Fruit fly (Drosophila melanogaster) whole organism, embryonic: Measurements from ENCODE around the gene CG31178.

Experiments used
- CG10147 ChIP-seq: fragments of 200-800 bp; sonication (Bioruptor generic); optimal IDR thresholded peaks from 2 replicates; lab custom pipeline; 2019; ENCODE audit warnings: missing biosample characterization, mild to moderate bottlenecking, missing genetic modification characterization, moderate library complexity
- CG10209 ChIP-seq: fragments of 200-800 bp; sonication (Bioruptor generic); optimal IDR thresholded peaks from 3 replicates; lab custom pipeline; 2017; ENCODE audit warnings: missing biosample characterization, mild to moderate bottlenecking, missing genetic modification characterization, missing genetic modification reagents
- CG11085 ChIP-seq: fragments of 200-800 bp; sonication (Bioruptor generic); IDR thresholded peaks from 2 replicates; pipeline ENCODE4 v1.3.6; 2022; ENCODE audit warnings: missing biosample characterization, missing genetic modification characterization
- CG12744 ChIP-seq: fragments of 200-800 bp; sonication (Bioruptor generic); optimal IDR thresholded peaks from 2 replicates; lab custom pipeline; 2016; ENCODE audit warnings: missing biosample characterization, missing genetic modification characterization
- CG13424 ChIP-seq: fragments of 200-800 bp; sonication (Bioruptor generic); optimal IDR thresholded peaks from 2 replicates; lab custom pipeline; 2019; ENCODE audit warnings: missing biosample characterization, mild to moderate bottlenecking, missing genetic modification characterization, moderate library complexity
- CG1603 ChIP-seq: fragments of 200-800 bp; sonication (Bioruptor generic); optimal IDR thresholded peaks from 2 replicates; lab custom pipeline; 2019; ENCODE audit warnings: missing biosample characterization, mild to moderate bottlenecking, missing genetic modification characterization, moderate library complexity
- CG17361 ChIP-seq: fragments of 200-800 bp; sonication (Bioruptor generic); IDR thresholded peaks from 3 replicates; pipeline ENCODE4 v1.3.6; 2022; ENCODE audit warnings: missing biosample characterization, missing genetic modification characterization
- CG2120 ChIP-seq: fragments of 200-800 bp; sonication (Bioruptor generic); optimal IDR thresholded peaks from 3 replicates; lab custom pipeline; 2016; ENCODE audit warnings: missing biosample characterization, missing genetic modification characterization
- CG2129 ChIP-seq: fragments of 200-800 bp; sonication (Bioruptor generic); IDR thresholded peaks from 2 replicates; pipeline ENCODE4 v1.3.6; 2022; ENCODE audit warnings: missing biosample characterization, missing genetic modification characterization; ENCODE audit not compliant: partially characterized antibody
- CG31388 ChIP-seq: fragments of 200-800 bp; sonication (Bioruptor generic); optimal IDR thresholded peaks from 2 replicates; lab custom pipeline; 2016; ENCODE audit warnings: missing biosample characterization, missing genetic modification characterization
- CG31441 ChIP-seq: fragments of 200-800 bp; sonication (Bioruptor generic); IDR thresholded peaks from 2 replicates; pipeline ENCODE4 v1.3.6; 2022; ENCODE audit warnings: missing biosample characterization, missing genetic modification characterization
- CG3407 ChIP-seq: fragments of 200-800 bp; sonication (Bioruptor generic); optimal IDR thresholded peaks from 2 replicates; lab custom pipeline; 2018; ENCODE audit warnings: missing biosample characterization, mild to moderate bottlenecking, missing genetic modification characterization
- CG34376 ChIP-seq: fragments of 200-800 bp; sonication (Bioruptor generic); optimal IDR thresholded peaks from 2 replicates; lab custom pipeline; 2018; ENCODE audit warnings: missing biosample characterization, mild to moderate bottlenecking, missing genetic modification characterization
- CG5180 ChIP-seq: fragments of 200-800 bp; sonication (Bioruptor generic); optimal IDR thresholded peaks from 3 replicates; lab custom pipeline; 2017; ENCODE audit warnings: missing biosample characterization, missing genetic modification characterization, mild to moderate bottlenecking, moderate library complexity, missing genetic modification reagents
- CG6654 ChIP-seq: fragments of 200-800 bp; sonication (Bioruptor generic); optimal IDR thresholded peaks from 2 replicates; lab custom pipeline; 2017; ENCODE audit warnings: missing biosample characterization, mild to moderate bottlenecking, missing genetic modification characterization
- CG6689 ChIP-seq: fragments of 200-800 bp; sonication (Bioruptor generic); IDR thresholded peaks from 2 replicates; pipeline ENCODE4 v1.3.6; 2022; ENCODE audit warnings: missing biosample characterization, missing genetic modification characterization
- CG9817 ChIP-seq: fragments of 200-800 bp; sonication (Bioruptor generic); optimal IDR thresholded peaks from 2 replicates; lab custom pipeline; 2018; ENCODE audit warnings: missing biosample characterization, mild to moderate bottlenecking, missing genetic modification characterization, moderate library complexity
- D19A ChIP-seq: fragments of 200-800 bp; optimal IDR thresholded peaks from 3 replicates; lab custom pipeline; 2019; ENCODE audit warnings: missing biosample characterization, mild to moderate bottlenecking, missing genetic modification characterization, moderate library complexity
- E2f2 ChIP-seq: fragments of 200-800 bp; sonication (Bioruptor generic); IDR thresholded peaks from 2 replicates; pipeline ENCODE4 v1.3.6; 2022; ENCODE audit warnings: missing biosample characterization, missing genetic modification characterization
- Ets97D ChIP-seq: fragments of 200-800 bp; sonication (Bioruptor generic); optimal IDR thresholded peaks from 3 replicates; lab custom pipeline; 2016; ENCODE audit warnings: missing biosample characterization, missing genetic modification characterization
- HmgZ ChIP-seq: fragments of 200-800 bp; sonication (Bioruptor generic); optimal IDR thresholded peaks from 2 replicates; lab custom pipeline; 2018; ENCODE audit warnings: missing biosample characterization, mild to moderate bottlenecking, missing genetic modification characterization
- Mrtf ChIP-seq: fragments of 200-800 bp; sonication (Bioruptor generic); IDR thresholded peaks from 3 replicates; pipeline ENCODE4 v1.3.6; 2022; ENCODE audit warnings: missing biosample characterization, missing genetic modification characterization
- Stat92E ChIP-seq, 3 experiments: fragments of >200 bp in 2 of 3; fragments of 200-800 bp in 1 of 3; sonication (Bioruptor generic) in 1 of 3; optimal IDR thresholded peaks; 2 replicates each; lab custom pipeline; 2017 to 2019; ENCODE audit warnings: missing biosample characterization in 3 of 3, missing genetic modification characterization in 3 of 3, mild to moderate bottlenecking in 1 of 3, moderate library complexity in 1 of 3
- TFAM ChIP-seq: fragments of 200-800 bp; sonication (Bioruptor generic); optimal IDR thresholded peaks from 2 replicates; lab custom pipeline; 2017; ENCODE audit warnings: missing biosample characterization, missing genetic modification characterization, inconsistent platforms
- ab ChIP-seq: fragments of 200-800 bp; sonication (Bioruptor generic); optimal IDR thresholded peaks from 2 replicates; lab custom pipeline; 2016; ENCODE audit warnings: missing biosample characterization, missing genetic modification characterization
- al ChIP-seq: fragments of 200-800 bp; sonication (Bioruptor generic); IDR thresholded peaks from 2 replicates; pipeline ENCODE4 v1.3.6; 2022; ENCODE audit warnings: missing biosample characterization, missing genetic modification characterization
- ase ChIP-seq: fragments of 200-800 bp; sonication (Bioruptor generic); IDR thresholded peaks from 3 replicates; pipeline ENCODE4 v1.3.6; 2022; ENCODE audit warnings: missing biosample characterization, missing genetic modification characterization
- br ChIP-seq: fragments of >200 bp; optimal IDR thresholded peaks from 2 replicates; lab custom pipeline; 2017
- bsh ChIP-seq, 2 experiments: fragments of 200-800 bp; sonication (Bioruptor generic); optimal IDR thresholded peaks; 2 replicates each; lab custom pipeline; 2017 to 2018; ENCODE audit warnings: mild to moderate bottlenecking in 2 of 2, missing biosample characterization in 2 of 2, missing genetic modification characterization in 2 of 2, moderate library complexity in 1 of 2
- caup ChIP-seq: fragments of 200-800 bp; sonication (Bioruptor generic); optimal IDR thresholded peaks from 3 replicates; lab custom pipeline; 2017; ENCODE audit warnings: missing biosample characterization, mild to moderate bottlenecking, missing genetic modification characterization, moderate library complexity; ENCODE audit not compliant: severe bottlenecking
- chif ChIP-seq, 2 experiments: fragments of 200-800 bp; sonication (Bioruptor generic); optimal IDR thresholded peaks; 3 replicates each; lab custom pipeline; 2016; ENCODE audit warnings: missing biosample characterization in 2 of 2, missing genetic modification characterization in 2 of 2
- chn ChIP-seq: fragments of 200-800 bp; sonication (Bioruptor generic); optimal IDR thresholded peaks from 2 replicates; lab custom pipeline; 2016; ENCODE audit warnings: missing biosample characterization, missing genetic modification characterization
- crol ChIP-seq: fragments of 200-800 bp; sonication (Bioruptor generic); IDR thresholded peaks from 2 replicates; pipeline ENCODE4 v1.3.6; 2022; ENCODE audit warnings: missing biosample characterization, missing genetic modification characterization
- disco-r ChIP-seq: fragments of 200-800 bp; sonication (Bioruptor generic); optimal IDR thresholded peaks from 2 replicates; lab custom pipeline; 2016; ENCODE audit warnings: missing biosample characterization, missing genetic modification characterization
- dpn ChIP-seq, 2 experiments: fragments of 200-800 bp; sonication (Bioruptor generic); optimal IDR thresholded peaks; 3 replicates each; lab custom pipeline; 2016; ENCODE audit warnings: missing biosample characterization in 2 of 2, missing genetic modification characterization in 2 of 2
- lilli ChIP-seq: fragments of 200-800 bp; sonication (Bioruptor generic); optimal IDR thresholded peaks from 3 replicates; lab custom pipeline; 2016; ENCODE audit warnings: missing biosample characterization, missing genetic modification characterization
- mam ChIP-seq: fragments of 200-800 bp; sonication (Bioruptor generic); optimal IDR thresholded peaks from 3 replicates; lab custom pipeline; 2016; ENCODE audit warnings: missing biosample characterization, missing genetic modification characterization
- nom ChIP-seq: fragments of 200-800 bp; sonication (Bioruptor generic); optimal IDR thresholded peaks from 2 replicates; lab custom pipeline; 2017; ENCODE audit warnings: missing biosample characterization, missing genetic modification characterization, mild to moderate bottlenecking, moderate library complexity, missing genetic modification reagents
- p53 ChIP-seq: fragments of 200-800 bp; sonication (Bioruptor generic); optimal IDR thresholded peaks from 2 replicates; lab custom pipeline; 2016; ENCODE audit warnings: missing biosample characterization, missing genetic modification characterization
- rib ChIP-seq: fragments of 200-800 bp; sonication (Bioruptor generic); IDR thresholded peaks from 2 replicates; pipeline ENCODE4 v1.3.6; 2022; ENCODE audit warnings: missing biosample characterization, missing genetic modification characterization
- sc ChIP-seq, 3 experiments: fragments of >200 bp in 2 of 3; fragments of 200-800 bp in 1 of 3; sonication (Bioruptor generic) in 1 of 3; optimal IDR thresholded peaks; 2 replicates in 2 of 3; 3 replicates in 1 of 3; lab custom pipeline; 2017; ENCODE audit warnings: mild to moderate bottlenecking in 1 of 3, missing biosample characterization in 1 of 3, missing genetic modification characterization in 1 of 3, missing genetic modification reagents in 1 of 3
- schlank ChIP-seq: fragments of 200-800 bp; sonication (Bioruptor generic); optimal IDR thresholded peaks from 2 replicates; lab custom pipeline; 2018; ENCODE audit warnings: missing biosample characterization, mild to moderate bottlenecking, missing genetic modification characterization
- slp2 ChIP-seq: fragments of 200-800 bp; sonication (Bioruptor generic); optimal IDR thresholded peaks from 2 replicates; lab custom pipeline; 2016; ENCODE audit warnings: missing biosample characterization, missing genetic modification characterization
- ssp ChIP-seq: fragments of 200-800 bp; sonication (Bioruptor generic); IDR thresholded peaks from 2 replicates; pipeline ENCODE4 v1.3.6; 2022; ENCODE audit warnings: missing biosample characterization, missing genetic modification characterization
- stc ChIP-seq: fragments of 200-800 bp; sonication (Bioruptor generic); IDR thresholded peaks from 2 replicates; pipeline ENCODE4 v1.3.6; 2022; ENCODE audit warnings: missing biosample characterization, missing genetic modification characterization
- tap ChIP-seq: fragments of 200-800 bp; optimal IDR thresholded peaks from 3 replicates; lab custom pipeline; 2019; ENCODE audit warnings: missing biosample characterization, mild to moderate bottlenecking, missing genetic modification characterization, moderate library complexity
- toy ChIP-seq: fragments of 200-800 bp; sonication (Bioruptor generic); IDR thresholded peaks from 2 replicates; pipeline ENCODE4 v1.3.6; 2022; ENCODE audit warnings: missing biosample characterization, missing genetic modification characterization
- twi ChIP-seq: fragments of 200-800 bp; optimal IDR thresholded peaks from 2 replicates; lab custom pipeline; 2019; ENCODE audit warnings: missing biosample characterization, mild to moderate bottlenecking, missing genetic modification characterization, moderate library complexity
- vnd ChIP-seq: fragments of 200-800 bp; sonication (Bioruptor generic); IDR thresholded peaks from 3 replicates; pipeline ENCODE4 v1.3.6; 2022; ENCODE audit warnings: missing biosample characterization, missing genetic modification characterization; ENCODE audit not compliant: partially characterized antibody
- z ChIP-seq: fragments of 200-800 bp; sonication (Bioruptor generic); IDR thresholded peaks from 3 replicates; pipeline ENCODE4 v1.3.6; 2022; ENCODE audit warnings: missing biosample characterization, missing genetic modification characterization
- zf30C ChIP-seq: fragments of 200-800 bp; sonication (Bioruptor generic); optimal IDR thresholded peaks from 3 replicates; lab custom pipeline; 2018; ENCODE audit warnings: missing biosample characterization, mild to moderate bottlenecking, missing genetic modification characterization

CG31178 gene

dm6 chr3R:21864992-21865391 is 8.5 kb upstream of the CG31178 start, which contains the start of gene lsn (continued):
- TF ChIP-seq Ets97D (GFP tag; lab: Kevin White, UChicago) (no peak), E2f2 (peak; percentile 84), CG1603 (peak; percentile 68), TFAM (GFP tag; lab: Kevin White, UChicago) (no peak), br (no peak), CG31441 (GFP tag; lab: Robert Waterston, UW) (no peak), nom (GFP tag; lab: Kevin White, UChicago) (no peak), CG12744 (GFP tag; lab: Kevin White, UChicago) (no peak), toy (no peak), CG11085 (no peak), rib (no peak), ssp (no peak), mam (GFP tag; lab: Kevin White, UChicago) (no peak), bsh (GFP tag; optimal IDR thresholded peaks at IDR 0.05; lab: Kevin White, UChicago) (peak in 1 of 2 experiments; percentile 72), CG10147 (GFP tag; lab: Kevin White, UChicago) (peak; percentile 14), ab (GFP tag; lab: Kevin White, UChicago) (no peak), dpn (GFP tag; optimal IDR thresholded peaks at IDR 0.05; lab: Kevin White, UChicago) (no peak), slp2 (GFP tag; lab: Kevin White, UChicago) (no peak), CG6654 (GFP tag; lab: Kevin White, UChicago) (no peak), p53 (no peak), CG31388 (GFP tag; lab: Kevin White, UChicago) (no peak), sc (optimal IDR thresholded peaks at IDR 0.05; lab: Kevin White, UChicago) (no peak), sc (GFP tag; optimal IDR thresholded peaks at IDR 0.05; lab: Kevin White, UChicago) (no peak), chn (GFP tag; lab: Kevin White, UChicago) (no peak), CG5180 (GFP tag; lab: Kevin White, UChicago) (no peak), zf30C (no peak), D19A (tag; lab: Kevin White, UChicago) (no peak), chif (GFP tag; optimal IDR thresholded peaks at IDR 0.05; lab: Kevin White, UChicago) (peak in 1 of 2 experiments; percentile 1), lilli (GFP tag; lab: Kevin White, UChicago) (no peak), tap (no peak), CG6689 (GFP tag; lab: Robert Waterston, UW) (no peak), vnd (GFP tag; lab: Robert Waterston, UW) (no peak), stc (GFP tag; lab: Robert Waterston, UW) (0 out of 2 replicates have a peak, but pooled peaks have one; percentile 11), crol (GFP tag; lab: Robert Waterston, UW) (no peak), CG2120 (no peak), ase (GFP tag; lab: Robert Waterston, UW) (no peak), schlank (no peak), Mrtf (GFP tag; lab: Robert Waterston, UW) (no peak), CG2129 (no peak), CG34376 (GFP tag; lab: Kevin White, UChicago) (peak; percentile 37), z (GFP tag; lab: Robert Waterston, UW) (no peak), caup (peak; percentile 51), CG17361 (GFP tag; lab: Robert Waterston, UW) (no peak), al (GFP tag; lab: Robert Waterston, UW) (no peak), CG13424 (tag; lab: Kevin White, UChicago) (peak; percentile 29), Stat92E (GFP tag; optimal IDR thresholded peaks at IDR 0.05; lab: Kevin White, UChicago) (no peak), CG3407 (peak; percentile 9), HmgZ (peak; percentile 55), disco-r (GFP tag; lab: Kevin White, UChicago) (no peak), CG10209 (GFP tag; lab: Kevin White, UChicago) (peak; percentile 25), twi (peak; percentile 15), CG9817 (tag; lab: Kevin White, UChicago) (no peak)
